Fruit fly (Drosophila melanogaster): ENCODE data around the gene PolE1.

The PolE1 gene

DNA sequence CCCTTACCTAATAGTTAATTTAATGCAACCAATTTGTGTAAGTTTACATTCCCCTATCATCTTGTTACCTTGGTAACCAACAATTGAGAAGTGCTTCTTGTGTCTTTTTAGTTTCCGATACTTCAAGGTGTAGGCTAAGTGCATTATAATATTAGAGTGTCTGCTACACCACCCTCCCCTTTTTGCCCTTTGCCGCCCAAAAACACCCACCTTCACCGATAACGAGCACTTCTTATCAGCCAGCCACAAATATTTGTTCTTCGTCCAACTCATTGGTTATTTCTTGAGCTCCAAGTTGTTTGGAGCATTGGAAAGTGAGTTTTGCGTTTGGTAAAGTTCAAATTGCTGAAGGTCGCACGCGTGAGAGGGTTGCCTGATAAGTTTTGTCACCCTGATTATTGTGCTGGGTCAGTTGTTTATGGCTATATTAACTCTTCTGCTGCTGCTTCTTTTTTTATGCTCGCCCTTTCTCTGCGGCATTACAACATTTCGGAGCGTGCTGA lies 16.0 kb upstream of the PolE1 start (continued):
- TF ChIP-seq CG17912 (GFP tag; optimal IDR thresholded peaks at IDR 0.05): no peak
- TF ChIP-seq CG8281 (tag; optimal IDR thresholded peaks at IDR 0.05): no peak
- no peak for TF ChIP-seq CG12299 (tag; optimal IDR thresholded peaks at IDR 0.05)
- peak; percentile 95 for TF ChIP-seq D19A (tag; optimal IDR thresholded peaks at IDR 0.05)
- no peak for TF ChIP-seq CG15073 (GFP tag; optimal IDR thresholded peaks at IDR 0.05)
- TF ChIP-seq Ssrp (tag; optimal IDR thresholded peaks at IDR 0.05): no peak
- TF ChIP-seq Spps (tag; optimal IDR thresholded peaks at IDR 0.05): no peak
- no peak for TF ChIP-seq tx (GFP tag; optimal IDR thresholded peaks at IDR 0.05)
- no peak for TF ChIP-seq Oaz (GFP tag; IDR thresholded peaks at IDR 0.05)
- TF ChIP-seq Rx (GFP tag; IDR thresholded peaks at IDR 0.05): no peak
- TF ChIP-seq ERR (GFP tag; optimal IDR thresholded peaks at IDR 0.05): no peak
- no peak for TF ChIP-seq yki (optimal IDR thresholded peaks at IDR 0.05)
- no peak for TF ChIP-seq CG1233 (GFP tag; optimal IDR thresholded peaks at IDR 0.05)
- no peak for TF ChIP-seq kay (GFP tag; optimal IDR thresholded peaks at IDR 0.05)
- TF ChIP-seq p53 (GFP tag; optimal IDR thresholded peaks at IDR 0.05): no peak
- TF ChIP-seq hkb (optimal IDR thresholded peaks at IDR 0.05): peak; percentile 86
- no peak for TF ChIP-seq hkb (GFP tag; IDR thresholded peaks at IDR 0.05)
- peak; percentile 51 for TF ChIP-seq cwo (GFP tag; optimal IDR thresholded peaks at IDR 0.05)
- no peak for TF ChIP-seq hth (optimal IDR thresholded peaks at IDR 0.05)
- no peak for TF ChIP-seq bowl (GFP tag; IDR thresholded peaks at IDR 0.05)
- TF ChIP-seq inv (GFP tag; IDR thresholded peaks at IDR 0.05; ENCODE audit: partially characterized antibody): no peak
- no peak for TF ChIP-seq CG10147 (GFP tag; optimal IDR thresholded peaks at IDR 0.05)
- TF ChIP-seq Oli (tag; optimal IDR thresholded peaks at IDR 0.05): no peak
- TF ChIP-seq her (GFP tag; optimal IDR thresholded peaks at IDR 0.05): no peak
- TF ChIP-seq CG12071 (GFP tag; optimal IDR thresholded peaks at IDR 0.05): no peak
- no peak for TF ChIP-seq insv (GFP tag; optimal IDR thresholded peaks at IDR 0.05)
- no peak for TF ChIP-seq ssp (GFP tag; IDR thresholded peaks at IDR 0.05)
- no peak for TF ChIP-seq Dip2 (GFP tag; IDR thresholded peaks at IDR 0.05)
- TF ChIP-seq gcm2 (GFP tag; optimal IDR thresholded peaks at IDR 0.05): no peak
- no peak for TF ChIP-seq CG30431 (GFP tag; optimal IDR thresholded peaks at IDR 0.05)
- no peak for TF ChIP-seq CG17829 (tag; optimal IDR thresholded peaks at IDR 0.05)
- no peak for TF ChIP-seq crp (GFP tag; optimal IDR thresholded peaks at IDR 0.05)
- no peak for TF ChIP-seq BtbVII (GFP tag; optimal IDR thresholded peaks at IDR 0.05)
- no peak for TF ChIP-seq ab (GFP tag; optimal IDR thresholded peaks at IDR 0.05)
- TF ChIP-seq CG8359 (GFP tag; optimal IDR thresholded peaks at IDR 0.05; ENCODE audit: borderline replicate concordance): no peak
- TF ChIP-seq wor (GFP tag; IDR thresholded peaks at IDR 0.05): no peak
- no peak for TF ChIP-seq lola (GFP tag; optimal IDR thresholded peaks at IDR 0.05)
- TF ChIP-seq CG9817 (tag; optimal IDR thresholded peaks at IDR 0.05): no peak
- TF ChIP-seq CG14667 (GFP tag; IDR thresholded peaks at IDR 0.05): no peak
- TF ChIP-seq ap (GFP tag; IDR thresholded peaks at IDR 0.05): no peak
- no peak for TF ChIP-seq sc (optimal IDR thresholded peaks at IDR 0.05)
- TF ChIP-seq sc (GFP tag; optimal IDR thresholded peaks at IDR 0.05): no peak
- no peak for TF ChIP-seq Six4 (GFP tag; optimal IDR thresholded peaks at IDR 0.05)
- TF ChIP-seq Fer2 (tag; optimal IDR thresholded peaks at IDR 0.05): no peak
- no peak for TF ChIP-seq NFAT (GFP tag; IDR thresholded peaks at IDR 0.05)
- no peak for TF ChIP-seq CG4424 (GFP tag; optimal IDR thresholded peaks at IDR 0.05)
- no peak for TF ChIP-seq bigmax (GFP tag; optimal IDR thresholded peaks at IDR 0.05)
- TF ChIP-seq Mad (GFP tag; optimal IDR thresholded peaks at IDR 0.05): no peak
- TF ChIP-seq BEAF-32 (GFP tag; optimal IDR thresholded peaks at IDR 0.05): no peak
- no peak for TF ChIP-seq CG6272 (GFP tag; IDR thresholded peaks at IDR 0.05)
- TF ChIP-seq disco-r (GFP tag; optimal IDR thresholded peaks at IDR 0.05): no peak
- TF ChIP-seq Blimp-1 (GFP tag; optimal IDR thresholded peaks at IDR 0.05): no peak
- no peak for TF ChIP-seq Xrp1 (GFP tag; IDR thresholded peaks at IDR 0.05)
